Fruit fly (Drosophila melanogaster): ENCODE measurements around the gene CG3386.
A peak's percentile ranks its signal among the peaks of the same experiment; 100 is the strongest.

The CG3386 gene

DNA sequence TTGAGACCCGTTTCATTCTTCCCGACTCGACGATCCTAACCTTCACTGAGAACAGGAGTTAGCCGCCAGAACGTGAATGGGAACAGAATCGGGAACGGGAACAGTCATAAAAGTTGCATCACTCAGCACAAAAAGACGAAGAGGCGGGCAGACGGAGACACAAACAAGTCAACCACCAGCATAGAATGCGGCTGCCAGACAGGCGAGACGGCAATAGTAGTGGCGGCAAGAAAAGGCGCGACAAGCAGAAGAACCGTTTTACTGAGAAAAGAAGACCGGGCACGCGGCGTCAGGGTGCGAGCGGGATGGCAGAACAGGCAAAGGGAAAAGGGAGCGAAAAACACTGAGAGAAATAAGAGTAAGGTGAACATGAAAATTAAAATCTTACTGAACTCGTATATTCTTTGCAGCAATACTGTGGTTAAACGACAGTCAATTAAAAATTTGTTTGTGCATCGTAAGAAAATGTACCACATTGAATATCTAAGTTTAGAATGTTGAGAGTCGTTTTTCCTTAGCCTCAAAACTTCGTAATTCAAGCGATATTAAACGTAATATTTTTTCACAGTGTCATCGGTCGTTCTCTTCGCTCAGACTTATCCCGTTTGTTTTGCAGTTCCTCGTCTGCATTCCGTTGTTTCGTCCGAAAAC lies 41.8 kb downstream of the CG3386 start (continued):
- peak in 1 of 3 experiments; percentile 90 for TF ChIP-seq Stat92E (GFP tag; optimal IDR thresholded peaks at IDR 0.05)
- TF ChIP-seq Sox100B (GFP tag; optimal IDR thresholded peaks at IDR 0.05) = peak; percentile 82
- peak; percentile 69 for TF ChIP-seq Lhr (GFP tag; optimal IDR thresholded peaks at IDR 0.05)
- peak; percentile 62; the same call in 1 of the 2 replicates for TF ChIP-seq stc (GFP tag; IDR thresholded peaks at IDR 0.05)
- TF ChIP-seq Vsx1 (GFP tag; optimal IDR thresholded peaks at IDR 0.05) = peak; percentile 52
- peak; percentile 80 for TF ChIP-seq CG4328 (GFP tag; optimal IDR thresholded peaks at IDR 0.05)
- peak; percentile 8 for TF ChIP-seq Hand (GFP tag; optimal IDR thresholded peaks at IDR 0.05)
- peak; percentile 74 for TF ChIP-seq dm (GFP tag; optimal IDR thresholded peaks at IDR 0.05)
- TF ChIP-seq Rx (GFP tag; IDR thresholded peaks at IDR 0.05) = peak; percentile 71
- peak; percentile 73 for TF ChIP-seq esg (GFP tag; conservative IDR thresholded peaks at IDR 0.05)

DNA sequence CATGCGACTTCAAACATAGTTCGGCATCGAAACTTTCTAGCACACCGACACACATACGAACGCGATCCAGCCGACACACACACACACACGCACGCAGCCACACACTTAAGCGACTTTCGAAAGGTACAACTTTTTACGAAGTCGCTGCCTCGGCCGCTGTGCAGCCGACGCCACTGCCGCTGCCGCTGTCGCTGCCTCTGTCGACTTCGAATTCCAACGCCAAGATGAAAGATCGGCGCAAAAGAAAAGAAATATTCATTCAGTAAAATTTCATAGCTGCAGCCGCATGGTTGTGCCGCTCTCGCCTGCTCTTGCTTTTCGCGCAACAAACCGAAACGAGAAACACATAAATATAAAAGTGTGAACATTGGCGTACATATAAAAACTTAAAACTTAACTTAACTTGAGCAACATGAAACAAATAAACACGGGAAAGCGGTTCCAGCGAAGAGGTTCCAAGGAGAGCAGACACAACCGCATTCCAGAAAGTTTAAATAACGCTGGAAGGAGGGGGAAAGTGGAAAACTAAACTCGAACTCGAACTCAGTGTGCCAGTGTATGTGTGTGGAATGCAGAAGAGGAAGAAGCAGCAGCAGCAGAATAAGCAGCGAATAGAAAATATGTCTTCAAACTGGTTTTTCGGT lies 42.7 kb downstream of the CG3386 start:
- no peak for TF ChIP-seq Hr3 (GFP tag; optimal IDR thresholded peaks at IDR 0.05)
- TF ChIP-seq CG11398 (GFP tag; optimal IDR thresholded peaks at IDR 0.05) = peak; percentile 19
- TF ChIP-seq psq (GFP tag; optimal IDR thresholded peaks at IDR 0.05) = peak; percentile 24
- no peak for TF ChIP-seq gro (GFP tag; optimal IDR thresholded peaks at IDR 0.05)
- TF ChIP-seq BtbVII (GFP tag; optimal IDR thresholded peaks at IDR 0.05) = peak; percentile 51
- no peak for TF ChIP-seq CG3995 (GFP tag; optimal IDR thresholded peaks at IDR 0.05)
- TF ChIP-seq CG12299 (tag; optimal IDR thresholded peaks at IDR 0.05) = no peak
- TF ChIP-seq Xrp1 (GFP tag; IDR thresholded peaks at IDR 0.05) = no peak
- TF ChIP-seq HLH4C (GFP tag; IDR thresholded peaks at IDR 0.05; ENCODE audit: partially characterized antibody) = 0 out of 3 replicates have a peak, but pooled peaks have one; percentile 9
- no peak for TF ChIP-seq CG11085 (GFP tag; IDR thresholded peaks at IDR 0.05)
- peak; percentile 30 for TF ChIP-seq CG17568 (GFP tag; optimal IDR thresholded peaks at IDR 0.05)
- TF ChIP-seq gcm2 (GFP tag; optimal IDR thresholded peaks at IDR 0.05) = no peak
- TF ChIP-seq chinmo (GFP tag; IDR thresholded peaks at IDR 0.05; ENCODE audit: partially characterized antibody) = peak; percentile 56; the same call in 3 of the 4 replicates
- TF ChIP-seq CG1602 (GFP tag; optimal IDR thresholded peaks at IDR 0.05) = no peak
- TF ChIP-seq D19A (tag; optimal IDR thresholded peaks at IDR 0.05) = no peak
- TF ChIP-seq eve (GFP tag; optimal IDR thresholded peaks at IDR 0.05) = peak in 1 of 2 experiments; percentile 59
- no peak for TF ChIP-seq Trl (optimal IDR thresholded peaks at IDR 0.05)
- TF ChIP-seq Trl (GFP tag; optimal IDR thresholded peaks at IDR 0.05) = peak; percentile 9
- no peak for TF ChIP-seq CG10321 (GFP tag; IDR thresholded peaks at IDR 0.05)
- peak; percentile 14; the same call in 1 of the 2 replicates for TF ChIP-seq ranshi (GFP tag; IDR thresholded peaks at IDR 0.05)
- peak; percentile 67 for TF ChIP-seq cg (GFP tag; optimal IDR thresholded peaks at IDR 0.05)
- TF ChIP-seq CG14441 (GFP tag; IDR thresholded peaks at IDR 0.05) = peak; percentile 10; the same call in 1 of the 2 replicates
- TF ChIP-seq pros (GFP tag; optimal IDR thresholded peaks at IDR 0.05) = peak; percentile 42
- peak; percentile 35 for TF ChIP-seq Vsx1 (GFP tag; optimal IDR thresholded peaks at IDR 0.05)
- TF ChIP-seq Mad (GFP tag; optimal IDR thresholded peaks at IDR 0.05) = peak; percentile 8
- TF ChIP-seq CG1529 (GFP tag; optimal IDR thresholded peaks at IDR 0.05) = peak; percentile 97
- TF ChIP-seq Sox100B (GFP tag; optimal IDR thresholded peaks at IDR 0.05) = no peak
- peak; percentile 20 for TF ChIP-seq CG8924 (tag; optimal IDR thresholded peaks at IDR 0.05)
- peak; percentile 27 for TF ChIP-seq zf30C (GFP tag; optimal IDR thresholded peaks at IDR 0.05)
- no peak for TF ChIP-seq Max (GFP tag; optimal IDR thresholded peaks at IDR 0.05)
- TF ChIP-seq CG17385 (GFP tag; optimal IDR thresholded peaks at IDR 0.05) = peak; percentile 90
- TF ChIP-seq ftz-f1 (GFP tag; optimal IDR thresholded peaks at IDR 0.05) = no peak
- no peak for TF ChIP-seq schlank (tag; optimal IDR thresholded peaks at IDR 0.05)
- peak; percentile 15 for TF ChIP-seq mirr (GFP tag; optimal IDR thresholded peaks at IDR 0.05)
- TF ChIP-seq chm (GFP tag; IDR thresholded peaks at IDR 0.05) = peak; percentile 82
- TF ChIP-seq fu2 (GFP tag; optimal IDR thresholded peaks at IDR 0.05) = no peak
- peak; percentile 88 for TF ChIP-seq CG12769 (tag; optimal IDR thresholded peaks at IDR 0.05)
- TF ChIP-seq sens (GFP tag) = peak; percentile 75
- peak; percentile 45 for TF ChIP-seq repo (GFP tag; optimal IDR thresholded peaks at IDR 0.05)
- TF ChIP-seq ro (GFP tag; IDR thresholded peaks at IDR 0.05) = no peak
